Worm (Caenorhabditis elegans) whole organism, L4/young adult: Measurements from ENCODE around the gene tin-10.

Experiments used
- W03F9.2 ChIP-seq: fragments of 150-350 bp; optimal IDR thresholded peaks from 2 replicates; lab custom pipeline; 2014; ENCODE audit warnings: missing biosample characterization, missing genetic modification characterization
- dao-5 ChIP-seq: sonication (generic microtip); optimal IDR thresholded peaks from 2 replicates; lab custom pipeline; 2016; ENCODE audit warnings: missing genotype, missing genetic modification characterization, moderate library complexity, missing compliant biosample characterization
- him-1 ChIP-seq: sonication (generic microtip); optimal IDR thresholded peaks from 2 replicates; lab custom pipeline; 2016; ENCODE audit warnings: missing genotype, missing genetic modification reagents, missing genetic modification characterization, missing compliant biosample characterization

DNA sequence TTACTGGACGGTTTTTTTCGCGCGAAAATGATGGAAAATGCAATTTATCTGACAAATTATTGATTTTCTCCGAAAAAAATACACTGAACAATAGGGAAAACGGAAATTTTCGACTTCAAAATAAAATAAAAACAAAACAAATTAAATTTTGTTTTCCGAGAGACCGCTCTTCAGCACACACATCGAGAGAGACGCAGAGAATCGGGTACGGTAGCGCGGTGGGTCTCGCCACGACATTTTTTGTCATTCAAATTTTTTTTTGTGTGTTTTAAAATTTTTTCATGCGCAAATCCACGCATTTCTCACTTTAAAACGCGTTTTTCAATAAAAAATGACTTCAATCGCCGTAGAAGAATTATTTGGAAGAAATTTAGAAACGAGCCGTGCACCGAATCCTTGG, 21.4 kb upstream of the tin-10 start:
- peak; percentile 58 for TF ChIP-seq W03F9.2 (tag; lab: Kevin White, UChicago)
- TF ChIP-seq him-1 (tag; lab: Kevin White, UChicago) = no peak
- no peak for TF ChIP-seq dao-5 (tag; lab: Kevin White, UChicago)
